Fruit fly (Drosophila melanogaster) whole organism, adult: ENCODE data around the gene PIG-Wa.

Experiments used
- CG14711 ChIP-seq: fragments of 200-800 bp; sonication (Bioruptor generic); optimal IDR thresholded peaks from 2 replicates; lab custom pipeline; 2018; ENCODE audit warnings: missing biosample characterization, mild to moderate bottlenecking, missing genetic modification characterization, moderate library complexity
- CG5204 ChIP-seq: fragments of 200-800 bp; sonication (Bioruptor generic); optimal IDR thresholded peaks from 2 replicates; lab custom pipeline; 2016; ENCODE audit warnings: missing biosample characterization, missing genetic modification characterization
- Hr96 ChIP-seq: fragments of 200-800 bp; sonication (Bioruptor generic); optimal IDR thresholded peaks from 2 replicates; lab custom pipeline; 2016; ENCODE audit warnings: missing biosample characterization, missing genetic modification characterization
- Mnt ChIP-seq: fragments of 200-800 bp; sonication (Bioruptor generic); optimal IDR thresholded peaks from 2 replicates; lab custom pipeline; 2016; ENCODE audit warnings: missing biosample characterization, mild to moderate bottlenecking, missing genetic modification characterization
- bab1 ChIP-seq: fragments of 200-800 bp; sonication (Bioruptor generic); optimal IDR thresholded peaks from 3 replicates; lab custom pipeline; 2019; ENCODE audit warnings: missing biosample characterization, mild to moderate bottlenecking, missing genetic modification characterization, moderate library complexity
- cnc ChIP-seq, 2 experiments: fragments of >200 bp; optimal IDR thresholded peaks; 2 replicates each; lab custom pipeline; 2017
- pad ChIP-seq: fragments of 200-800 bp; sonication (Bioruptor generic); optimal IDR thresholded peaks from 3 replicates; lab custom pipeline; 2017; ENCODE audit warnings: missing biosample characterization, missing genetic modification characterization, mild to moderate bottlenecking, moderate library complexity, missing genetic modification reagents

DNA sequence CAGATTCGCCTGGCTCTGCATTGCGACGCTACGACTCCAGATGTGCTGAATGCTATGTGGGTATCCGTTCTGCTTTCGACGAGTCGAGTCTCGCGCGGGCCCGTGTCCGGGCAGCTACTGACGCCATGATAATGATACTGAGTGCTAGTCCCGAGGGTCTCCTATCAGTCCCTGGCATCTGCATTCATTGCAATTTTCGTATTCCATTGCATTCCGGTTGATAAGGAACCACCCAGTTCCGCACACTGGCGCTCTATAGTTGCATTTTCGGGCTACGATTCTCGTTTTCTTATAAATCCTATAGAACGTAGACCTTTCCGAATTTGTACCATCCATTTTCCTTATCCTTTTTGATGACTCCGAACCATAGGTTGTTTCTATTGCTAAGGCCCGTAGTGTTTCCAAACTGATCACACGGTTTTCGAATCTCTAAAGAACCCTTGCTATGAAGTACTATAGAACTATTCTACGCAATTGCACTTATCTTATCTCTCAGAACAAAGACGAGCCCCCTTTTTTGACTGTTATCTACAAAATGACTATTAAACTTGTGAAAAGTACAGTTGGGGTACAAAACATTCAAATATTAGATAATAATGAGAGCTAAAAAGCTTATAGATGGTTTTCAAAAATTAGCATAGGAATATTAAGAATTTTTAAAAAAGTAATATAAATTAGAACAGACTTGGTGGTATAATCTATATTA lies 11.4 kb upstream of the PIG-Wa start, which contains the start of gene CG3597:
- TF ChIP-seq Mnt, result no peak
- TF ChIP-seq pad (GFP tag; lab: Kevin White, UChicago), result no peak
- TF ChIP-seq CG14711, result no peak
- TF ChIP-seq CG5204 (GFP tag; lab: Kevin White, UChicago), result no peak
- no peak for TF ChIP-seq cnc (optimal IDR thresholded peaks at IDR 0.05; lab: Kevin White, UChicago)
- TF ChIP-seq Hr96 (GFP tag; lab: Kevin White, UChicago), result no peak
- TF ChIP-seq bab1 (GFP tag; lab: Kevin White, UChicago), result no peak
